Fruit fly (Drosophila melanogaster): ENCODE results near the gene TwdlY.

The TwdlY gene

dm6 chrX:16782175-16782916 is 47.6 kb downstream of the TwdlY start (continued):
- TF ChIP-seq CG34376 (GFP tag; optimal IDR thresholded peaks at IDR 0.05) (peak; percentile 32), gsb-n (tag; optimal IDR thresholded peaks at IDR 0.05) (peak; percentile 5), inv (GFP tag; IDR thresholded peaks at IDR 0.05; ENCODE audit: partially characterized antibody) (no peak), CG8290 (GFP tag; optimal IDR thresholded peaks at IDR 0.05) (no peak), CG8290 (tag; optimal IDR thresholded peaks at IDR 0.05) (peak in 1 of 2 experiments; percentile 37), CG2875 (GFP tag; optimal IDR thresholded peaks at IDR 0.05) (no peak), grn (GFP tag; optimal IDR thresholded peaks at IDR 0.05) (peak; percentile 14), kni (GFP tag; optimal IDR thresholded peaks at IDR 0.05) (no peak), bbx (GFP tag; IDR thresholded peaks at IDR 0.05; ENCODE audit: partially characterized antibody) (no peak), Stat92E (GFP tag; optimal IDR thresholded peaks at IDR 0.05) (no peak), Meics (GFP tag; optimal IDR thresholded peaks at IDR 0.05) (peak; percentile 56), CG12299 (tag; optimal IDR thresholded peaks at IDR 0.05) (no peak), Bdp1 (GFP tag; optimal IDR thresholded peaks at IDR 0.05) (peak; percentile 10), CG6689 (GFP tag; IDR thresholded peaks at IDR 0.05) (peak; percentile 41; the same call in 1 of the 2 replicates), Rx (GFP tag; IDR thresholded peaks at IDR 0.05) (peak; percentile 52; the same call in 1 of the 2 replicates), chn (GFP tag; optimal IDR thresholded peaks at IDR 0.05) (no peak), Awh (GFP tag; IDR thresholded peaks at IDR 0.05) (peak; percentile 65; the same call in 1 of the 2 replicates), CG10274 (GFP tag; optimal IDR thresholded peaks at IDR 0.05) (peak; percentile 10), h (optimal IDR thresholded peaks at IDR 0.05) (no peak), btn (GFP tag; optimal IDR thresholded peaks at IDR 0.05) (peak; percentile 26), pnt (GFP tag; optimal IDR thresholded peaks at IDR 0.05) (peak; percentile 53), dmrt11E (tag; optimal IDR thresholded peaks at IDR 0.05) (peak; percentile 14), Sry-β (GFP tag; optimal IDR thresholded peaks at IDR 0.05) (no peak), MESR4 (GFP tag; optimal IDR thresholded peaks at IDR 0.05) (no peak), unc-4 (GFP tag; IDR thresholded peaks at IDR 0.05; ENCODE audit: partially characterized antibody) (no peak), peb (GFP tag; IDR thresholded peaks at IDR 0.05) (no peak), H15 (GFP tag; IDR thresholded peaks at IDR 0.05) (0 out of 3 replicates have a peak, but pooled peaks have one; percentile 49), CG7928 (GFP tag; optimal IDR thresholded peaks at IDR 0.05) (no peak), HHEX (GFP tag; optimal IDR thresholded peaks at IDR 0.05) (peak; percentile 21), CG7745 (tag; optimal IDR thresholded peaks at IDR 0.05) (no peak), CG14014 (GFP tag; IDR thresholded peaks at IDR 0.05) (0 out of 2 replicates have a peak, but pooled peaks have one; percentile 32), shn (GFP tag; optimal IDR thresholded peaks at IDR 0.05) (peak; percentile 30), pfk (GFP tag; optimal IDR thresholded peaks at IDR 0.05) (no peak), HmgD (GFP tag; optimal IDR thresholded peaks at IDR 0.05) (no peak), chinmo (GFP tag; IDR thresholded peaks at IDR 0.05; ENCODE audit: partially characterized antibody) (0 out of 4 replicates have a peak, but pooled peaks have one; percentile 70), ase (GFP tag; IDR thresholded peaks at IDR 0.05) (peak; percentile 30; the same call in 1 of the 3 replicates), CG6791 (GFP tag; IDR thresholded peaks at IDR 0.05; ENCODE audit: partially characterized antibody) (no peak), slou (GFP tag; optimal IDR thresholded peaks at IDR 0.05) (peak; percentile 35), gcm (GFP tag; optimal IDR thresholded peaks at IDR 0.05) (no peak), CG3281 (GFP tag; optimal IDR thresholded peaks at IDR 0.05) (peak; percentile 44), Dip3 (GFP tag; optimal IDR thresholded peaks at IDR 0.05) (no peak), dpn (GFP tag; optimal IDR thresholded peaks at IDR 0.05) (peak; percentile 47 to 59), lilli (GFP tag; optimal IDR thresholded peaks at IDR 0.05) (peak; percentile 69), sqz (GFP tag; optimal IDR thresholded peaks at IDR 0.05) (no peak), CG11504 (tag; optimal IDR thresholded peaks at IDR 0.05) (peak; percentile 60), CG15696 (tag; optimal IDR thresholded peaks at IDR 0.05) (no peak), Lpt (GFP tag; optimal IDR thresholded peaks at IDR 0.05) (no peak), CG34224 (GFP tag; IDR thresholded peaks at IDR 0.05; ENCODE audit: partially characterized antibody) (no peak), GATAe (GFP tag; conservative IDR thresholded peaks at IDR 0.05) (no peak)

Data from whole organism, embryonic.